Fruit fly (Drosophila melanogaster): ENCODE measurements around the gene CG10097.

CG10097 gene

dm6 chr3R:12402935-12403334 lies 7.2 kb upstream of the CG10097 start (continued):
- TF ChIP-seq CG12659 (GFP tag; optimal IDR thresholded peaks at IDR 0.05) (peak; percentile 97), CG2202 (tag; optimal IDR thresholded peaks at IDR 0.05) (peak; percentile 97), Atf3 (GFP tag; optimal IDR thresholded peaks at IDR 0.05) (peak; percentile 92), toy (GFP tag; IDR thresholded peaks at IDR 0.05) (peak; percentile 84), insv (GFP tag; optimal IDR thresholded peaks at IDR 0.05) (peak; percentile 22 to 79), CG10209 (GFP tag; optimal IDR thresholded peaks at IDR 0.05) (peak; percentile 97), CG7271 (tag; optimal IDR thresholded peaks at IDR 0.05) (peak; percentile 98), CG9932 (GFP tag; IDR thresholded peaks at IDR 0.05) (no peak; the same call in 1 of the 2 replicates), Lpt (GFP tag; optimal IDR thresholded peaks at IDR 0.05) (no peak), H2.0 (GFP tag; IDR thresholded peaks at IDR 0.05) (peak; percentile 96), salm (tag; optimal IDR thresholded peaks at IDR 0.05) (peak; percentile 98), CG10462 (GFP tag; optimal IDR thresholded peaks at IDR 0.05) (peak; percentile 93), CG12236 (GFP tag; optimal IDR thresholded peaks at IDR 0.05) (peak; percentile 91), crp (GFP tag; optimal IDR thresholded peaks at IDR 0.05) (peak in 1 of 2 experiments; percentile 67), Chrac-16 (GFP tag; optimal IDR thresholded peaks at IDR 0.05) (peak; percentile 94), CG6791 (GFP tag; IDR thresholded peaks at IDR 0.05; ENCODE audit: partially characterized antibody) (no peak), CG8089 (GFP tag; optimal IDR thresholded peaks at IDR 0.05) (peak; percentile 88), CTCF (GFP tag; optimal IDR thresholded peaks at IDR 0.05) (peak; percentile 70), CG34224 (GFP tag; IDR thresholded peaks at IDR 0.05; ENCODE audit: partially characterized antibody) (peak; percentile 55; the same call in 1 of the 3 replicates), CG33213 (GFP tag; optimal IDR thresholded peaks at IDR 0.05) (peak; percentile 99), sim (GFP tag; IDR thresholded peaks at IDR 0.05) (peak; percentile 98), CG31224 (GFP tag; IDR thresholded peaks at IDR 0.05) (peak; percentile 90), CG11456 (GFP tag; IDR thresholded peaks at IDR 0.05) (peak; percentile 93; the same call in 2 of the 3 replicates), CG10654 (GFP tag; optimal IDR thresholded peaks at IDR 0.05) (peak; percentile 97), aop (GFP tag; IDR thresholded peaks at IDR 0.05) (peak; percentile 90), gfzf (GFP tag; optimal IDR thresholded peaks at IDR 0.05) (peak; percentile 23), CG10565 (GFP tag; optimal IDR thresholded peaks at IDR 0.05) (peak; percentile 98), Fer2 (tag; optimal IDR thresholded peaks at IDR 0.05) (peak; percentile 97), bab2 (GFP tag; optimal IDR thresholded peaks at IDR 0.05) (peak; percentile 95), jigr1 (GFP tag; IDR thresholded peaks at IDR 0.05) (peak; percentile 76; the same call in 2 of the 3 replicates), CG7987 (GFP tag; optimal IDR thresholded peaks at IDR 0.05) (peak; percentile 96), danr (GFP tag; IDR thresholded peaks at IDR 0.05) (peak; percentile 87; the same call in 1 of the 2 replicates), CG1832 (GFP tag; optimal IDR thresholded peaks at IDR 0.05) (no peak), nmo (GFP tag; optimal IDR thresholded peaks at IDR 0.05) (peak; percentile 99), Hmx (GFP tag; optimal IDR thresholded peaks at IDR 0.05) (peak; percentile 87), fu2 (GFP tag; optimal IDR thresholded peaks at IDR 0.05) (peak; percentile 88), CG4617 (GFP tag; optimal IDR thresholded peaks at IDR 0.05; ENCODE audit: borderline replicate concordance) (peak; percentile 84), nau (GFP tag; optimal IDR thresholded peaks at IDR 0.05) (peak; percentile 99), kay (GFP tag; optimal IDR thresholded peaks at IDR 0.05) (peak; percentile 89), CG10321 (GFP tag; IDR thresholded peaks at IDR 0.05) (peak; percentile 81), h (optimal IDR thresholded peaks at IDR 0.05) (no peak), odd (GFP tag; optimal IDR thresholded peaks at IDR 0.05) (peak; percentile 96), amos (GFP tag; IDR thresholded peaks at IDR 0.05; ENCODE audit: partially characterized antibody) (no peak), Awh (GFP tag; IDR thresholded peaks at IDR 0.05) (peak; percentile 98), Atf-2 (GFP tag; optimal IDR thresholded peaks at IDR 0.05) (peak; percentile 90), CG6254 (GFP tag; optimal IDR thresholded peaks at IDR 0.05) (peak; percentile 98), Eip74EF (GFP tag; optimal IDR thresholded peaks at IDR 0.05) (peak in 1 of 2 experiments; percentile 98), CG10543 (GFP tag; optimal IDR thresholded peaks at IDR 0.05) (peak; percentile 100), cad (GFP tag; optimal IDR thresholded peaks at IDR 0.05) (no peak), oc (tag; optimal IDR thresholded peaks at IDR 0.05) (peak; percentile 98), CG4820 (GFP tag; optimal IDR thresholded peaks at IDR 0.05) (peak; percentile 100)
